Worm (Caenorhabditis elegans): ENCODE data around the gene C29F5.1.

Gene C29F5.1

DNA sequence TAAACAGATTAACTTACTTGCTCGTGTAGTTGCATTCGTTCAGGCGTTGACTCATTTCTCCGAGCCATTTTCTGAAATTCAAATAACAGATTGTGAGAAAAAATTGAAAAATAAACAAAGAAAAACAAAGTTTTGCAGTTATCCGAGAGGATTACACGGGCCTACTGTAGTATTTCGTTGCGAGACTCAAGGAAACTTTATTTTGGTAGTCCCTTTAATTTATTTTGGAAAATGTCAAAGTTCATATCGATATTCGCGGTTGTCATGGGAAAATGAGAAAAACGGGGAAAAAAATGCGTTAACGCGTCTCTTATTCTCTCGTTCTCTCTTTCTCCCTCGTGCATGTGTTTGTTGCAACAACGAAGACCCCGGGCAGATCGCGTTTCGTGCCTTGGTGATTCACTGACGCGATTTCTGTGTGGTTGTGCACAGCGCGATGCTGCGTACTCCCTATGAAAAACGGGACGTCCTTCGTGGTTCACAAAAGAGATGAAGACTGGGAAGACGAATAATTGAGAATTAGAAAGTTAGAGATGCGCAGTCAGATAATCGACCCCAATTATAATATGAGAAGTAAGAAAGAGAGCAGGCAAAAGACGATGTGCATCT lies 28.0 kb downstream of the C29F5.1 start, which contains the start of gene set-4:
TSS of gene set-4 (minus strand) at position 120 of the 609 bp plus-strand sequence.
- TF ChIP-seq W03F9.2 (tag; optimal IDR thresholded peaks at IDR 0.05) (peak; percentile 51), dao-5 (tag; optimal IDR thresholded peaks at IDR 0.05) (no peak), him-1 (tag; optimal IDR thresholded peaks at IDR 0.05) (peak; percentile 78)

DNA sequence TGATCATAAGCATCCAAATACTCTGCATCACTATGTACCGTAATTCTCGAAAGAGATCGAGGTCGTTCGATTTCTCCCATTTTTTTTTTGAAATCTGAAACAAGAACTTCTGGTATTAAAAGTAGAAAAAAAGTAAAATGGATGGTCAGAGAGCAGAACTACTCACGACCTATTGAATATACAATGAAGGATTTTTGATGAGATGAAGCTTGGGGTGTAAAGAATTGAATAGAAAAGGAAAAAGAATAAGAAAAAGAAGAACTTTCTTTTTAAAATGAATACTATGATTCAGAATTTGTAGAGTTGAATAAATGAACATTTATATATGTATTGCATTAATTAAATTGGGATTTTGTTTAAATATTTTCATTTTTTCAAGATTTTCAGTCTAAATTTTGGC lies 30.6 kb downstream of the C29F5.1 start, which contains the start of gene ttc-39B:
TSS of gene ttc-39B (minus strand) at position 101 of the 400 bp plus-strand sequence.
- TF ChIP-seq W03F9.2 (tag; optimal IDR thresholded peaks at IDR 0.05) (no peak), dao-5 (tag; optimal IDR thresholded peaks at IDR 0.05) (no peak), him-1 (tag; optimal IDR thresholded peaks at IDR 0.05) (no peak)

DNA sequence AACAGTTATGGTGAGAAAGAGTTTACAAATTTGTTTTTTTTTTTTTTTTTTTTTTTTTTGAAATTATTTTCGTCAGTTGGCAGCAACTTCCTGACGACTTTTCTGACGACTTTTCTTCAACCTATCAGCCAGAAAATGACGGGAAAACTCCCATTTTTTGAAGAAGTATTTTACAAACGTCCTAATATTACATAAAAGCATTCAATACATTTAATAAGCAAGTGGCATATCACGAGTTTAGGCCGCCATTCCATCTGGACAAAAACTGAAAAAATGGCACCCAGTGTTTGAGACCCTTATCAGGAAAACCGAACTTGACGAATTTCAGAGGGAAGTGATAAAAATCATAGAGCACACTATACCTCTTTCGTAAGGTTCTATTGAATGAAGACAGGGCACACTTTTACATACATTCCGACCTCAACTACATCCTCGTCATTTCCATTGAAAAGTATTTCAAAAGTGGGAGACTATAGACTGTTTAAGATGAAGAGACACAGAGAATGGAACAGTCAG lies 31.5 kb downstream of the C29F5.1 start:
- no peak for TF ChIP-seq W03F9.2 (tag; optimal IDR thresholded peaks at IDR 0.05)
- TF ChIP-seq dao-5 (tag; optimal IDR thresholded peaks at IDR 0.05), result no peak
- no peak for TF ChIP-seq him-1 (tag; optimal IDR thresholded peaks at IDR 0.05)

DNA sequence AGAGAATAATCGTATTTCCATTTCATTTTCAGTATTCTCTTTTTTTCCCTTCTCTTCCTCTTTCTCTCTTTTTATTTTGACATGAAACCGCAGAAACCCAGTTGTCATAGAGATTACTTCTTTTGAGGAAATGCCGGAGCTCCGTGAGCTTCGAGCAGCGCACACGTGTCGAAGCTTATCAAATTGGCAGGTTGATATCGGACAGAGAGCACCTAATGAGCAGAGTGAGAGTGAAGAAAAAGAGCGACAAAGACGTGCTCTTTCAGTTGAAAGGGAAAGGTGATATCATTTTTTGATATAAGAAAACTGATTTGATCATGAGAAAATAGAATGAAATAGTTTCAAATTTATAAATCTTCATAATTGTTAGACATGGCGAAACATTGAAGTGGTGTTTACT lies 32.0 kb downstream of the C29F5.1 start, which contains the start of gene C32D5.14:
TSS of gene C32D5.14 (plus strand) at position 131 of the 400 bp plus-strand sequence.
- TF ChIP-seq W03F9.2 (tag; optimal IDR thresholded peaks at IDR 0.05), result no peak
- TF ChIP-seq him-1 (tag; optimal IDR thresholded peaks at IDR 0.05), result no peak
- TF ChIP-seq dao-5 (tag; optimal IDR thresholded peaks at IDR 0.05), result no peak

DNA sequence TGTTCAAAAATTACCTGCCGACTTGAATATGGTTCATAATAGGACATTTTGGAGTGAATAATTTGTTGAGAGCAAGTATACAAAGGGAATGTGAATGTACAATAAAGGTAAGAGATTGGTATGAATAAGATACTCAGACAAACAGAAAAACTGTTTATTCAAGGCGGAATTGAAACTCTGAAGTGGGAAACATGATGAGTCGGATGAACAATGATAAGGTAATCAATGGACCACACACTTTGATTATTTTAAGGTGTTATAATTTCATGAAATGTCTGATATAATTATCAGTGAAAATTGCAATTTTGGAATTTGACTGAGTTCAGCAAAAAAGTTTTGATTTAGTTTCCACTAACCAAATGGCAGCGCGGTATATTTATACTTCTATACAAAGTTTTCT lies 36.2 kb downstream of the C29F5.1 start:
- TF ChIP-seq dao-5 (tag; optimal IDR thresholded peaks at IDR 0.05) (no peak), him-1 (tag; optimal IDR thresholded peaks at IDR 0.05) (no peak), W03F9.2 (tag; optimal IDR thresholded peaks at IDR 0.05) (no peak)

DNA sequence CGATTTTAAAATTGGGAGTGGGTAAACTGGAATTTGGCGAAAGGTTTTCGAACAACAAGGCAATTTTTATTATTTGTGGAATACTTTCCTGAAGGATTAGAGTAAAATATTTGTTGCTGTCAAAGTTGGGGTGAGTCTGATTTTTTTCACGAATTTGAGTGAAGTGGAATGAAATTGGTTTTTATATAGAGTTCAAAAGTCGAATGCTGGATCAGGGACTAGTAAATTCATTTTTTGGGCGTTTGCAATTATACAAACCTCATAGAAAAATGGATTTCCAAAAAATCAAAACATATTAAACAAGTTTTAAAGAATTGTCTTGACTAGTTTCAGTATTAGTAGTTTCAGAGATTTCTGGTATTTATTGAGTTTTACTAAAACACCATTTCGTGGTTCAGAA lies 36.6 kb downstream of the C29F5.1 start, which contains the start of gene C32D5.7:
TSS of gene C32D5.7 (minus strand) at position 101 of the 400 bp plus-strand sequence.
- no peak for TF ChIP-seq him-1 (tag; optimal IDR thresholded peaks at IDR 0.05)

DNA sequence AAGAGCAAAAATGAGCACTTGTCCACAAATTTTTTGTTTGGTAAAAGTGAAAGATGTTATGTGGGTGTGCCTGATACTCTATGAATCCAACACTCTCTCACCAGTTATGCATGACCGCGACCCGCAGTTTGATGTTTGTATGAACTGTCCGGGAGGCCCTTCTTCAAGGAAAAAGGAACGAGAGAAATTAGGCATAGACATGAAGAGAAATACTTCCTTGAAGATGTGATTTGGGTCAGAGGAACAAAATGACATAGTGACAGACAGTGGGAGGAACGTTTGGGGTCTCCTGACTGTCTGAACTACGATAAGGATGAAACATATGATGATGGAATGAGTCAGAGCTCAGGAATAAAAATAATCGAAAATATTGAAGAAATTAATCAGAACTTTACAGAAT lies 37.8 kb downstream of the C29F5.1 start:
- TF ChIP-seq W03F9.2 (tag; optimal IDR thresholded peaks at IDR 0.05), result no peak

DNA sequence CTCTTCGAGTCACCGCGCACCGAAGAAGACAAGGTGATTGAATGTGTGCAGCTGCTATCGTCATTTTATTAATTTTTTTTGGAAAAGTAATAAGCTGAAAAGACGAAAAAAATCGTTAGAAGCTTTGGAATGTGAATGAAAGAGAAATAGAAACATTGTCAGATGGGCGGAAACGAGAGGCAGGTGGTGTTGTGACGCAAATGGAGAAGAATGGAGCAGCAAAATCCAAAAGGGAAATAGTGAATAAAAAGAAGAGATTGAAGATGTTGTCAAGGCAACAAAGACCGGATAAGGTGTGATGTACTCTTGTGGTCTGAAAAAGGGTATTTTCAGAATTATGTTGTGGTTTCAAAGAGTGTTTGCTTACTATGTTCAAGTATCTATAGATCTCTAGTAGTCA lies 39.1 kb downstream of the C29F5.1 start:
- TF ChIP-seq him-1 (tag; optimal IDR thresholded peaks at IDR 0.05) (no peak), W03F9.2 (tag; optimal IDR thresholded peaks at IDR 0.05) (no peak), dao-5 (tag; optimal IDR thresholded peaks at IDR 0.05) (no peak)

DNA sequence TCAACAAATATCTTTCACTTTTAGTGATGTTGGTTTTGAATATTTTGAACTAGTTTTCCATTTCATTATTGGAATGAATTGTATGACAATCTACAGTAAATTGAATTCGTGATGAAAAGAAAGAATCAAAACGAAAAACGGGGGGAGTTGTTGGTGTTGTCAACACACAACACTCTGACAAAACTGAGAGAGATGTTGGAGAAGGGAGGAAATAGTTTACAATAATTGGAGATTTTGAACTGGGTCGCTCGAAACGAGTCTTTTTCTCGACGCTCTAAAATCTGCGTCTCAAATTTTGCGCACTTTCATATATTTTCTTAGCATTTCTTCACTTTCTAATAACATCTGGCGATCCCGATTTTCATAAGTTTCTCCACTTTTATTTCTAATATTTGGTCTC lies 40.6 kb downstream of the C29F5.1 start, which contains the start of gene txt-18:
TSS of gene txt-18 (plus strand) at position 180 of the 400 bp plus-strand sequence.
- TF ChIP-seq him-1 (tag; optimal IDR thresholded peaks at IDR 0.05) (no peak), W03F9.2 (tag; optimal IDR thresholded peaks at IDR 0.05) (no peak), dao-5 (tag; optimal IDR thresholded peaks at IDR 0.05) (no peak)

DNA sequence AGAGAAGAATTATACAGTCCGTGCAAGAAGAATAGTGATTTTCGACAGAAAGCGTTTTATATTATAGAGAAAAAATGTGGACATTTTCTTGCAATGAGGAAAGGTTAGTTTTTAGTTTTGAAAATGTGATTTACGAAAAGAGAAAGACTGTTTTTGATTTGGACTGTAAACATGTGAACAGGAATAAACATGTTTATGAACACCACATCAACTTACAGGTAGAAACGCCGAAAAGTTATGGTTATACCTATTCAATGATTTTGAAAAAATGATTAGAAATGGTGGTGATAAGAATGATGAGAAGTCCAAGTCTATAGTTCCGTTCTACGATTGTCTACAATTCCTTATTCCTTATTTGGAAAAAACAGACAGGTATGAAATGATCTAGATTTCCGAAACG lies 41.2 kb downstream of the C29F5.1 start:
- TF ChIP-seq dao-5 (tag; optimal IDR thresholded peaks at IDR 0.05) (no peak), him-1 (tag; optimal IDR thresholded peaks at IDR 0.05) (no peak), W03F9.2 (tag; optimal IDR thresholded peaks at IDR 0.05) (no peak)

DNA sequence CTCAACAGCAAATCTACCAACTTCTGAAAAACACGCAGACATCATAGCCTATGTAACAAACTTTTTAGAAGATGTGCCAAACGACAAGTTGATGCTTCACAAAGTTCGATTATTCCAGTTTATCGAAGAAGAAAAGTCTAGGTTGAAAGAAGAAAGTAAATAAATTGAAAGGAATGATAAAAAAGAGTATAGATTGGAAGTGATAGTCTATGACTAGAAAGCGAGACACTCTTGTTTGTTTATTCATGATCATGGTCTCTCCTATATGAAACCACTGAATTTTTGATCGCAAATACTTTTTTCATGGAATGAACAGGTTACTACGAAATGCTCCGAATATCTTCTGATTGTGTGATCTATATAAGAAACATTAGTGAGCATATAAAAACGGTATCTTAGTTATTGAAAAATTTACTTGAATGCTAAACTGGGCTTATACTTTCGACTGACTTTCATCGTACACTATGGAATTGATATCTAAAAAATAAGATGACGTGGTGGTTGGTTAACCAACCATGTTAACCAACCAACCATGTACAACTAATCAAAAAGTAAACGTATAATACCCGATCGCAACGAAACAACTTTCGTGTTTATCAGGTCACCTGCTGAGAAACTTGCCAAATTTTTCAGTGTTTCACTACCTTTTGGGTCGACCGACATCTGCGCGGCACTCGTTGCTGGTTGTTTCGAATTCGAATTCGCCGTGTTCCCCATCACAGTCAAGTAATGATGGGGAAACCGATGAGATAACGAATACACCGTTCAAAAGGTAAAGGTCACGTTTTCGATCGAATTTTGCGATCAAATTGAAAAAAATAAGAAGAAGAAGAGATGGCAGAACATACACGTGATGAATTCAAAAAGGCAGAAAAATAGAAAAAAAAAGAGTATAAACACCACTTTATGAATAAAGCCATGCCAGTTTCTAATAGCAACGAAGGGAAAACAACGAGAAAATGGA lies 42.2 kb downstream of the C29F5.1 start, which contains the start of gene C32D5.8:
TSS of gene C32D5.8 (minus strand) at position 770 of the 964 bp plus-strand sequence.
- no peak for TF ChIP-seq him-1 (tag; optimal IDR thresholded peaks at IDR 0.05)

DNA sequence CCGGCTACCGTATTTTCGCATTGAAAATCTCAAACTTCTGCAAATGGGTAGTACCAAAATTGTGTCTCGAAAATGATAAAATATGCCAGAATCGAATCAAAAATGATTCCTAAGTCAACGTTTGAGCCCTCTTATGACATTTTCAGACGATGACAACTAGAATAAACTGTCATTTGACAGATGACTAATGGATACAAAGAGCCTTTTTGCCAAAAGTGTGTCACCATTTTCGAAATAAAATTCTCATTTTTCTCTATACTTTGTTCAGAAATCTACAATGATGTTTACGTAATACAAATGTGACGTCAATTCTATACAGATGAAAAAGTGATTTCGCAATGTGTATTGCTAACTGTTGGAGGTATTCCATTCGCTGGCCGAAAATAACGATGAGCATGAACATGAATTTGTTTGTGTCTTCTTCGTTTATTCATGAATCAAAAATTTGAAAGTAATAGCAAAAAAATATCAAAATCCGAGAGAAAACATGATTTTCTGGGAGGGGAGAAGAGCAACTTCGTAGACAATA lies 43.3 kb downstream of the C29F5.1 start:
- TF ChIP-seq W03F9.2 (tag; optimal IDR thresholded peaks at IDR 0.05) (no peak), dao-5 (tag; optimal IDR thresholded peaks at IDR 0.05) (no peak), him-1 (tag; optimal IDR thresholded peaks at IDR 0.05) (no peak)

DNA sequence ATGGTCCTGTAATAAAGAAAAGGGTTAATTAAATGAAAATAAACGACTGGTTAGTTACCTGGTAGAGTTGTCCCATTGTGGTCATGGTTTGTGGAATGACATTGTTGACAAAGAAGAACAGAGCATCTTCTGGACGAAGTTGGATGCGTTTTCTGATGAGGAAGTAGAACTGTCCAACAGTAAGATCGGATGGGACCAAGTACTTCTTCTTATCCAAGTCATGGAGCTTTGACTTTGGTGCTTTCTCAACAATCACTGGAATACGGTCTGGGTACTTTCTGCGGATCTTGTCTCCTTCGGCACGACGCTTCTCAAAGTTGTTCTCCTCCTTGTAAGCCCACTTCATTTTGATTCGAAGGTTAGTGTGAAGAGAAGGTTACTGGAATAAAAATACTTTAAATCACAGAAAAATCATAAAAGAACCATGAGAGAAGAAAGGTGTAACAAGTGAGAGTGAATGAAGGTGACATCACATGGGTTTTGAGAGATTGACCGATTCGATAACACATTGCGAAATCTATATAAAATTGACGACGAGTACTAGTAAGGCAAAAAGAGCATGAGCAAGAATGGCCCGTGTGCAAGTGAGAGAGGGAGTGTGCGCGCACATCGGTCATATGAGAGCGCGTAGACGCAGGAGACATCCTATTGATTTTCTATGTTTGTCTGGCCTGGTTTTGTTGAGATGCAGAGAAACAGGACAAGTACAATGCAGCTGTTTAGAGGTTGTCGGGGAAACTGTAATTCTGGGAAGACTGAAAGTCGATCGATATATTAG lies 44.2 kb downstream of the C29F5.1 start, which contains the start of gene lgg-1:
TSS of gene lgg-1 (minus strand) at position 379 of the 778 bp plus-strand sequence.
- TF ChIP-seq dao-5 (tag; optimal IDR thresholded peaks at IDR 0.05) (no peak), W03F9.2 (tag; optimal IDR thresholded peaks at IDR 0.05) (no peak), him-1 (tag; optimal IDR thresholded peaks at IDR 0.05) (no peak)
